Fruit fly (Drosophila melanogaster): ENCODE measurements around the gene Dbct.

The Dbct gene

DNA sequence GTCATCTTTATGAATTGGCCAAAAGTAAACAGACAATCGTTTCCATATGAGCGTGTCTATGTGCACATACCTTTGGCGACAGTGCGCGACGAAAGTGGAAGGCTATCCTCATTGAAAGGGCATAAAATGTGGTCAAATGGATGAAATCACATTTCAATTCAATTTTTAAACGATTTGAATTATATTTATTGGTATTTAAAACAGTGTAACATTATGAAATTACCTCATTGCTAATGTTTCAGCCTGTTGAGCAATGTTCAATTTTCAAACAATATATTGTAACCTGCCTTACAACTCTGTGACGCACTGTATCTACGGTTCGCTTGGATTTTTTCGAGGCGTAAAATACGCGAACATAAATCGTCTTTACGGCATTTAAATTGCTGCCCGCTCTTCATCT, 34.2 kb downstream of the Dbct start (continued):
- no peak for TF ChIP-seq MTF-1 (GFP tag; optimal IDR thresholded peaks at IDR 0.05; ENCODE audit: borderline replicate concordance)
- no peak for TF ChIP-seq Six4 (GFP tag; optimal IDR thresholded peaks at IDR 0.05)
- no peak for TF ChIP-seq bab2 (GFP tag; optimal IDR thresholded peaks at IDR 0.05)
- TF ChIP-seq Neu2 (GFP tag; optimal IDR thresholded peaks at IDR 0.05; ENCODE audit: borderline replicate concordance) = no peak
- TF ChIP-seq CG15479 (GFP tag; optimal IDR thresholded peaks at IDR 0.05) = no peak
- TF ChIP-seq emc (GFP tag; optimal IDR thresholded peaks at IDR 0.05) = no peak
- peak; percentile 32 for TF ChIP-seq pho (GFP tag; optimal IDR thresholded peaks at IDR 0.05)
- TF ChIP-seq kay (GFP tag; optimal IDR thresholded peaks at IDR 0.05) = no peak
- no peak for TF ChIP-seq Chrac-16 (GFP tag; optimal IDR thresholded peaks at IDR 0.05)
- no peak for TF ChIP-seq sens (GFP tag)
- no peak for TF ChIP-seq eve (GFP tag; optimal IDR thresholded peaks at IDR 0.05)
- TF ChIP-seq bbx (GFP tag; IDR thresholded peaks at IDR 0.05; ENCODE audit: partially characterized antibody) = no peak
- peak; percentile 28 for TF ChIP-seq CG16815 (GFP tag; optimal IDR thresholded peaks at IDR 0.05)
- no peak for TF ChIP-seq Atf3 (GFP tag; optimal IDR thresholded peaks at IDR 0.05)
- peak; percentile 27; the same call in 1 of the 2 replicates for TF ChIP-seq CG14441 (GFP tag; IDR thresholded peaks at IDR 0.05)
- peak; percentile 33 for TF ChIP-seq CG13296 (GFP tag; optimal IDR thresholded peaks at IDR 0.05)
- no peak for TF ChIP-seq Max (GFP tag; optimal IDR thresholded peaks at IDR 0.05)
- no peak for TF ChIP-seq CG3726 (GFP tag; IDR thresholded peaks at IDR 0.05)
- no peak for TF ChIP-seq zen (tag; optimal IDR thresholded peaks at IDR 0.05)
- peak; percentile 28; the same call in 1 of the 2 replicates for TF ChIP-seq ranshi (GFP tag; IDR thresholded peaks at IDR 0.05)
- TF ChIP-seq CG7963 (GFP tag; IDR thresholded peaks at IDR 0.05; ENCODE audit: partially characterized antibody) = no peak
- no peak for TF ChIP-seq Elba2 (GFP tag; optimal IDR thresholded peaks at IDR 0.05)
- peak; percentile 24 for TF ChIP-seq maf-S (GFP tag; optimal IDR thresholded peaks at IDR 0.05)
- peak; percentile 37 for TF ChIP-seq CG13424 (tag; optimal IDR thresholded peaks at IDR 0.05)
- peak; percentile 23 for TF ChIP-seq tap (tag; optimal IDR thresholded peaks at IDR 0.05)
- peak; percentile 49 for TF ChIP-seq Dek (tag; optimal IDR thresholded peaks at IDR 0.05)
- TF ChIP-seq CG32772 (GFP tag; IDR thresholded peaks at IDR 0.05) = peak; percentile 19; the same call in 1 of the 2 replicates
- TF ChIP-seq fd64A (GFP tag; optimal IDR thresholded peaks at IDR 0.05) = no peak
- no peak for TF ChIP-seq Camta (GFP tag; optimal IDR thresholded peaks at IDR 0.05)
- no peak for TF ChIP-seq jumu (GFP tag; optimal IDR thresholded peaks at IDR 0.05)
- TF ChIP-seq Poxn (GFP tag; IDR thresholded peaks at IDR 0.05) = no peak
- no peak for TF ChIP-seq CG8388 (GFP tag; optimal IDR thresholded peaks at IDR 0.05)
- no peak for TF ChIP-seq CG4617 (GFP tag; optimal IDR thresholded peaks at IDR 0.05; ENCODE audit: borderline replicate concordance)
- no peak for TF ChIP-seq CG6654 (GFP tag; optimal IDR thresholded peaks at IDR 0.05)
- no peak for TF ChIP-seq so (GFP tag; IDR thresholded peaks at IDR 0.05)
- no peak for TF ChIP-seq psq (GFP tag; optimal IDR thresholded peaks at IDR 0.05)
- no peak for TF ChIP-seq CG8089 (GFP tag; optimal IDR thresholded peaks at IDR 0.05)
- TF ChIP-seq gt (GFP tag; IDR thresholded peaks at IDR 0.05) = no peak
- no peak for TF ChIP-seq CG10431 (GFP tag; optimal IDR thresholded peaks at IDR 0.05)
- no peak for TF ChIP-seq CG5245 (GFP tag; optimal IDR thresholded peaks at IDR 0.05)
- no peak for TF ChIP-seq twi (tag; optimal IDR thresholded peaks at IDR 0.05)
- no peak for TF ChIP-seq Spps (tag; optimal IDR thresholded peaks at IDR 0.05)
- peak; percentile 54 for TF ChIP-seq CG18599 (GFP tag; optimal IDR thresholded peaks at IDR 0.05)
- TF ChIP-seq CG17359 (tag; optimal IDR thresholded peaks at IDR 0.05) = no peak
- no peak for TF ChIP-seq Abd-B (GFP tag; optimal IDR thresholded peaks at IDR 0.05)
- no peak for TF ChIP-seq otp (GFP tag; IDR thresholded peaks at IDR 0.05)
- TF ChIP-seq ems (GFP tag; optimal IDR thresholded peaks at IDR 0.05) = no peak
- peak; percentile 20; the same call in 1 of the 2 replicates for TF ChIP-seq MBD-R2 (GFP tag; IDR thresholded peaks at IDR 0.05)
- no peak for TF ChIP-seq ERR (GFP tag; optimal IDR thresholded peaks at IDR 0.05)
- no peak for TF ChIP-seq CG5953 (GFP tag; IDR thresholded peaks at IDR 0.05)
- TF ChIP-seq schlank (tag; optimal IDR thresholded peaks at IDR 0.05) = peak; percentile 62
- no peak for TF ChIP-seq phol (tag; optimal IDR thresholded peaks at IDR 0.05)

Data from whole organism, embryonic.